Worm (Caenorhabditis elegans) whole organism, L2 larva: ENCODE results near the gene sel-9.

Source experiments
- fos-1 ChIP-seq: fragments of 150-350 bp; optimal IDR thresholded peaks from 2 replicates; lab custom pipeline; 2014; ENCODE audit warnings: missing biosample characterization, missing genetic modification characterization
- nhr-12 ChIP-seq: fragments of 150-350 bp; optimal IDR thresholded peaks from 2 replicates; lab custom pipeline; 2014; ENCODE audit warnings: missing biosample characterization, missing genetic modification characterization
- unc-39 ChIP-seq: fragments of 150-350 bp; optimal IDR thresholded peaks from 2 replicates; lab custom pipeline; 2014; ENCODE audit warnings: missing biosample characterization, missing genetic modification characterization

- TF ChIP-seq unc-39 (no peak), nhr-12 (tag; lab: Kevin White, UChicago) (no peak), fos-1 (no peak)
These were observed 17.6 kb downstream of the sel-9 start, which contains the start of gene slc-17.5 for ce11 chrV:8284800-8285199.
